Fruit fly (Drosophila melanogaster) whole organism, embryonic: ENCODE measurements around the gene CG31988.

Experiments used
- ATbp ChIP-seq: fragments of 200-800 bp; sonication (Bioruptor generic); optimal IDR thresholded peaks from 2 replicates; lab custom pipeline; 2017; ENCODE audit warnings: missing biosample characterization, mild to moderate bottlenecking, missing genetic modification characterization, missing genetic modification reagents
- Adf1 ChIP-seq: fragments of 200-800 bp; sonication (Bioruptor generic); IDR thresholded peaks from 2 replicates; pipeline ENCODE4 v1.3.6; 2022; ENCODE audit warnings: missing biosample characterization, missing genetic modification characterization
- Aef1 ChIP-seq: fragments of 200-800 bp; sonication (Bioruptor generic); IDR thresholded peaks from 3 replicates; pipeline ENCODE4 v1.3.6; 2022; ENCODE audit warnings: missing biosample characterization, missing genetic modification characterization
- B-H1 ChIP-seq: fragments of 200-800 bp; sonication (Bioruptor generic); IDR thresholded peaks from 3 replicates; pipeline ENCODE4 v1.3.6; 2022; ENCODE audit warnings: missing biosample characterization, missing genetic modification characterization
- C15 ChIP-seq: fragments of 200-800 bp; sonication (Bioruptor generic); IDR thresholded peaks from 3 replicates; pipeline ENCODE4 v1.3.6; 2022; ENCODE audit warnings: missing biosample characterization, missing genetic modification characterization
- CG10959 ChIP-seq: fragments of 200-800 bp; sonication (Bioruptor generic); IDR thresholded peaks from 2 replicates; pipeline ENCODE4 v1.3.6; 2022; ENCODE audit warnings: missing biosample characterization, missing genetic modification characterization
- CG11504 ChIP-seq: fragments of 200-800 bp; sonication (Bioruptor generic); optimal IDR thresholded peaks from 3 replicates; lab custom pipeline; 2019; ENCODE audit warnings: missing biosample characterization, mild to moderate bottlenecking, missing genetic modification characterization, moderate library complexity
- CG12391 ChIP-seq: fragments of 200-800 bp; sonication (Bioruptor generic); optimal IDR thresholded peaks from 3 replicates; lab custom pipeline; 2018; ENCODE audit warnings: missing biosample characterization, mild to moderate bottlenecking, missing genetic modification characterization, moderate library complexity
- CG14014 ChIP-seq: fragments of 200-800 bp; sonication (Bioruptor generic); IDR thresholded peaks from 2 replicates; pipeline ENCODE4 v1.3.6; 2022; ENCODE audit warnings: missing biosample characterization, missing genetic modification characterization
- CG14667 ChIP-seq: fragments of 200-800 bp; sonication (Bioruptor generic); IDR thresholded peaks from 2 replicates; pipeline ENCODE4 v1.3.6; 2022; ENCODE audit warnings: missing biosample characterization, missing genetic modification characterization
- CG17568 ChIP-seq: fragments of 200-800 bp; sonication (Bioruptor generic); optimal IDR thresholded peaks from 2 replicates; lab custom pipeline; 2018; ENCODE audit warnings: missing biosample characterization, mild to moderate bottlenecking, missing genetic modification characterization, moderate library complexity
- CG17912 ChIP-seq: fragments of 200-800 bp; sonication (Bioruptor generic); optimal IDR thresholded peaks from 2 replicates; lab custom pipeline; 2018; ENCODE audit warnings: missing biosample characterization, mild to moderate bottlenecking, missing genetic modification characterization
- CG1792 ChIP-seq: fragments of 200-800 bp; sonication (Bioruptor generic); optimal IDR thresholded peaks from 2 replicates; lab custom pipeline; 2016; ENCODE audit warnings: missing biosample characterization, missing genetic modification characterization
- CG31224 ChIP-seq: fragments of 200-800 bp; sonication (Bioruptor generic); IDR thresholded peaks from 2 replicates; pipeline ENCODE4 v1.3.6; 2022; ENCODE audit warnings: missing biosample characterization, missing genetic modification characterization
- CG31388 ChIP-seq: fragments of 200-800 bp; sonication (Bioruptor generic); optimal IDR thresholded peaks from 2 replicates; lab custom pipeline; 2016; ENCODE audit warnings: missing biosample characterization, missing genetic modification characterization
- CG32532 ChIP-seq: fragments of 200-800 bp; sonication (Bioruptor generic); IDR thresholded peaks from 2 replicates; pipeline ENCODE4 v1.3.6; 2022; ENCODE audit warnings: missing biosample characterization, missing genetic modification characterization
- CG3407 ChIP-seq: fragments of 200-800 bp; sonication (Bioruptor generic); optimal IDR thresholded peaks from 2 replicates; lab custom pipeline; 2018; ENCODE audit warnings: missing biosample characterization, mild to moderate bottlenecking, missing genetic modification characterization
- CG34224 ChIP-seq: fragments of 200-800 bp; sonication (Bioruptor generic); IDR thresholded peaks from 3 replicates; pipeline ENCODE4 v1.3.6; 2022; ENCODE audit warnings: missing biosample characterization, missing genetic modification characterization; ENCODE audit not compliant: partially characterized antibody
- CG4282 ChIP-seq: fragments of 200-800 bp; sonication (Bioruptor generic); optimal IDR thresholded peaks from 2 replicates; lab custom pipeline; 2016; ENCODE audit warnings: missing biosample characterization, missing genetic modification characterization
- CG6654 ChIP-seq: fragments of 200-800 bp; sonication (Bioruptor generic); optimal IDR thresholded peaks from 2 replicates; lab custom pipeline; 2017; ENCODE audit warnings: missing biosample characterization, mild to moderate bottlenecking, missing genetic modification characterization
- CG9797 ChIP-seq: fragments of 200-800 bp; sonication (Bioruptor generic); optimal IDR thresholded peaks from 3 replicates; lab custom pipeline; 2018; ENCODE audit warnings: missing biosample characterization, mild to moderate bottlenecking, missing genetic modification characterization
- D19B ChIP-seq: fragments of 200-800 bp; sonication (Bioruptor generic); optimal IDR thresholded peaks from 2 replicates; lab custom pipeline; 2017; ENCODE audit warnings: missing biosample characterization, mild to moderate bottlenecking, missing genetic modification characterization
- Dp ChIP-seq: fragments of 200-800 bp; sonication (Bioruptor generic); optimal IDR thresholded peaks from 2 replicates; lab custom pipeline; 2018; ENCODE audit warnings: missing biosample characterization, mild to moderate bottlenecking, missing genetic modification characterization, moderate library complexity
- Ets65A ChIP-seq: fragments of 200-800 bp; sonication (Bioruptor generic); peaks from one replicate; lab custom pipeline; 2016; ENCODE audit warnings: missing biosample characterization, missing genetic modification characterization
- HLH54F ChIP-seq: fragments of 200-800 bp; sonication (Bioruptor generic); optimal IDR thresholded peaks from 3 replicates; lab custom pipeline; 2016; ENCODE audit warnings: missing biosample characterization, missing genetic modification characterization
- Hr51 ChIP-seq, 2 experiments: fragments of 200-800 bp; sonication (Bioruptor generic); optimal IDR thresholded peaks; 2 replicates in 1 of 2; 3 replicates in 1 of 2; lab custom pipeline; 2016 to 2018; ENCODE audit warnings: missing biosample characterization in 2 of 2, missing genetic modification characterization in 2 of 2, mild to moderate bottlenecking in 1 of 2, moderate library complexity in 1 of 2
- Mes4 ChIP-seq: fragments of 200-800 bp; sonication (Bioruptor generic); optimal IDR thresholded peaks from 2 replicates; lab custom pipeline; 2016; ENCODE audit warnings: missing biosample characterization, missing genetic modification characterization
- Poxn ChIP-seq: fragments of 200-800 bp; sonication (Bioruptor generic); IDR thresholded peaks from 2 replicates; pipeline ENCODE4 v1.3.6; 2022; ENCODE audit warnings: missing biosample characterization, missing genetic modification characterization
- ac ChIP-seq: fragments of 200-800 bp; sonication (Bioruptor generic); optimal IDR thresholded peaks from 3 replicates; lab custom pipeline; 2017; ENCODE audit warnings: missing biosample characterization, mild to moderate bottlenecking, missing genetic modification characterization
- bcd ChIP-seq: fragments of 200-800 bp; sonication (Bioruptor generic); optimal IDR thresholded peaks from 2 replicates; lab custom pipeline; 2017; ENCODE audit warnings: missing biosample characterization, mild to moderate bottlenecking, missing genetic modification characterization
- cato ChIP-seq: fragments of 200-800 bp; sonication (Bioruptor generic); optimal IDR thresholded peaks from 2 replicates; lab custom pipeline; 2016; ENCODE audit warnings: missing biosample characterization, missing genetic modification characterization, borderline replicate concordance
- chinmo ChIP-seq: fragments of 200-800 bp; sonication (Bioruptor generic); IDR thresholded peaks from 4 replicates; pipeline ENCODE4 v1.3.6; 2022; ENCODE audit warnings: missing biosample characterization, missing genetic modification characterization; ENCODE audit not compliant: partially characterized antibody
- croc ChIP-seq: fragments of 200-800 bp; sonication (Bioruptor generic); conservative IDR thresholded peaks from 3 replicates; pipeline ENCODE4 v1.3.6; 2022; ENCODE audit warnings: missing biosample characterization, missing genetic modification characterization
- disco-r ChIP-seq: fragments of 200-800 bp; sonication (Bioruptor generic); optimal IDR thresholded peaks from 2 replicates; lab custom pipeline; 2016; ENCODE audit warnings: missing biosample characterization, missing genetic modification characterization
- fd3F ChIP-seq: fragments of 200-800 bp; sonication (Bioruptor generic); optimal IDR thresholded peaks from 2 replicates; lab custom pipeline; 2018; ENCODE audit warnings: missing biosample characterization, mild to moderate bottlenecking, missing genetic modification characterization, moderate library complexity
- fru ChIP-seq: fragments of >200 bp; optimal IDR thresholded peaks from 2 replicates; lab custom pipeline; 2017
- gcm2 ChIP-seq: fragments of 200-800 bp; sonication (Bioruptor generic); optimal IDR thresholded peaks from 2 replicates; lab custom pipeline; 2016; ENCODE audit warnings: missing biosample characterization, missing genetic modification characterization
- gfzf ChIP-seq: fragments of 200-800 bp; sonication (Bioruptor generic); optimal IDR thresholded peaks from 2 replicates; lab custom pipeline; 2016; ENCODE audit warnings: missing biosample characterization, mild to moderate bottlenecking, missing genetic modification characterization, moderate library complexity
- jumu ChIP-seq: fragments of 200-800 bp; sonication (Bioruptor generic); optimal IDR thresholded peaks from 3 replicates; lab custom pipeline; 2016; ENCODE audit warnings: missing biosample characterization, missing genetic modification characterization
- mld ChIP-seq: fragments of 200-800 bp; sonication (Bioruptor generic); IDR thresholded peaks from 3 replicates; pipeline ENCODE4 v1.3.6; 2022; ENCODE audit warnings: missing biosample characterization, missing genetic modification characterization; ENCODE audit not compliant: partially characterized antibody
- nerfin-2 ChIP-seq: fragments of 200-800 bp; sonication (Bioruptor generic); IDR thresholded peaks from 2 replicates; pipeline ENCODE4 v1.3.6; 2022; ENCODE audit warnings: missing biosample characterization, missing genetic modification characterization; ENCODE audit not compliant: partially characterized antibody
- psq ChIP-seq: fragments of 200-800 bp; sonication (Bioruptor generic); optimal IDR thresholded peaks from 2 replicates; lab custom pipeline; 2017; ENCODE audit warnings: missing biosample characterization, missing genetic modification characterization
- sob ChIP-seq: fragments of 200-800 bp; sonication (Bioruptor generic); IDR thresholded peaks from 2 replicates; pipeline ENCODE4 v1.3.6; 2022; ENCODE audit warnings: missing biosample characterization, missing genetic modification characterization
- stwl ChIP-seq: fragments of 200-800 bp; sonication (Bioruptor generic); optimal IDR thresholded peaks from 3 replicates; lab custom pipeline; 2018; ENCODE audit warnings: missing biosample characterization, mild to moderate bottlenecking, missing genetic modification characterization, moderate library complexity
- tna ChIP-seq: fragments of 200-800 bp; sonication (Bioruptor generic); IDR thresholded peaks from 2 replicates; pipeline ENCODE4 v1.3.6; 2022; ENCODE audit warnings: missing biosample characterization, missing genetic modification characterization; ENCODE audit not compliant: partially characterized antibody
- trh ChIP-seq: fragments of 200-800 bp; sonication (Bioruptor generic); optimal IDR thresholded peaks from 2 replicates; lab custom pipeline; 2016; ENCODE audit warnings: missing biosample characterization, missing genetic modification characterization
- vnd ChIP-seq: fragments of 200-800 bp; sonication (Bioruptor generic); IDR thresholded peaks from 3 replicates; pipeline ENCODE4 v1.3.6; 2022; ENCODE audit warnings: missing biosample characterization, missing genetic modification characterization; ENCODE audit not compliant: partially characterized antibody
- zen ChIP-seq: fragments of 200-800 bp; sonication (Bioruptor generic); optimal IDR thresholded peaks from 3 replicates; lab custom pipeline; 2018; ENCODE audit warnings: missing biosample characterization, mild to moderate bottlenecking, missing genetic modification characterization, moderate library complexity

CG31988 gene

DNA sequence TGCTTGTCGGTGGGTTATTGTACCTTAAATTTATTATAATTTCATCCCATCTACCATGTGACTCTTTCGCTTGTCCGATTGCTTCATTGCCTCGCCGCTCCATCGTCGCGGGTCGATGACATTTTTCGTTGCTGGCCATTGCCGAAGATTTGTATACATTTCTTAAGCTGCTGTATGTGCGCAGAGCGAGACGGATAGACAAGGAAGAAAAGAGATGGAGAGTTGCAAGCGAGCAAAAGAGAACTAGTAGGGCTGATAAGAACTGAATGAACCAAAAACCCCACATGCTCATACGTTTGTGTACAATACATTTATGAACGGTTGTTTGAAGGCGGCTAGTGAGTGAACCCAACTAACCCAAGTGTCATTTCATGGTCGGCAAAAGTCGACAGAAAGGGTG, 49.1 kb upstream of the CG31988 start (continued):
- TF ChIP-seq Mes4 (GFP tag; lab: Kevin White, UChicago) (no peak), D19B (GFP tag; lab: Kevin White, UChicago) (no peak), psq (GFP tag; lab: Kevin White, UChicago) (no peak), Poxn (GFP tag; lab: Robert Waterston, UW) (no peak), bcd (no peak), ac (GFP tag; lab: Kevin White, UChicago) (no peak), CG12391 (tag; lab: Kevin White, UChicago) (no peak), gcm2 (no peak), HLH54F (GFP tag; lab: Kevin White, UChicago) (no peak), cato (GFP tag; lab: Kevin White, UChicago) (no peak), CG14014 (GFP tag; lab: Robert Waterston, UW) (no peak), zen (tag; lab: Kevin White, UChicago) (no peak), Ets65A (GFP tag; lab: Kevin White, UChicago) (no peak), tna (no peak), jumu (GFP tag; lab: Kevin White, UChicago) (no peak), trh (GFP tag; lab: Kevin White, UChicago) (no peak), CG6654 (GFP tag; lab: Kevin White, UChicago) (no peak), vnd (no peak), CG17912 (no peak), mld (GFP tag; lab: Robert Waterston, UW) (no peak), CG3407 (GFP tag; lab: Kevin White, UChicago) (no peak), CG31388 (GFP tag; lab: Kevin White, UChicago) (no peak), B-H1 (GFP tag; lab: Robert Waterston, UW) (no peak), chinmo (GFP tag; lab: Robert Waterston, UW) (peak; percentile 92), disco-r (GFP tag; lab: Kevin White, UChicago) (no peak), CG17568 (GFP tag; lab: Kevin White, UChicago) (no peak), CG10959 (GFP tag; lab: Robert Waterston, UW) (no peak), stwl (tag; lab: Kevin White, UChicago) (peak; percentile 19), Adf1 (peak; percentile 12; the same call in 1 of the 2 replicates), CG31224 (GFP tag; lab: Robert Waterston, UW) (no peak), fru (lab: Kevin White, UChicago) (no peak), ATbp (no peak), C15 (GFP tag; lab: Robert Waterston, UW) (no peak), fd3F (GFP tag; lab: Kevin White, UChicago) (no peak), CG1792 (GFP tag; lab: Kevin White, UChicago) (no peak), CG32532 (no peak; the same call in 1 of the 2 replicates), CG9797 (GFP tag; lab: Kevin White, UChicago) (no peak), CG11504 (tag; lab: Kevin White, UChicago) (peak; percentile 42), CG14667 (GFP tag; lab: Robert Waterston, UW) (no peak), Aef1 (GFP tag; lab: Robert Waterston, UW) (no peak), CG34224 (no peak), Hr51 (GFP tag; optimal IDR thresholded peaks at IDR 0.05; lab: Kevin White, UChicago) (no peak), sob (GFP tag; lab: Robert Waterston, UW) (no peak), CG4282 (GFP tag; lab: Kevin White, UChicago) (no peak), Dp (GFP tag; lab: Kevin White, UChicago) (no peak), croc (GFP tag; lab: Robert Waterston, UW) (no peak), nerfin-2 (GFP tag; lab: Robert Waterston, UW) (no peak), gfzf (no peak)
